Worm (Caenorhabditis elegans): ENCODE data around the gene F13B12.7.

ce11 chrIV:10443510-10443909, at the start of gene F13B12.7:
- no peak for TF ChIP-seq nhr-77 (tag; optimal IDR thresholded peaks at IDR 0.05)
- no peak for TF ChIP-seq rbr-2 (tag; optimal IDR thresholded peaks at IDR 0.05)
- no peak for TF ChIP-seq tra-1 (GFP tag; IDR thresholded peaks at IDR 0.05)
- no peak for TF ChIP-seq aha-1 (tag)
- no peak for TF ChIP-seq lsy-2 (tag; optimal IDR thresholded peaks at IDR 0.05)
- no peak for TF ChIP-seq unc-130 (GFP tag; optimal IDR thresholded peaks at IDR 0.05)
- no peak for TF ChIP-seq ama-1 (optimal IDR thresholded peaks at IDR 0.05)
- TF ChIP-seq snpc-4 (tag; optimal IDR thresholded peaks at IDR 0.05): no peak

All from whole organism, L4 larva.